Worm (Caenorhabditis elegans) whole organism, L2 larva: ENCODE measurements around the gene ptr-3.

Experiments
- C34F6.9 ChIP-seq: fragments of 150-350 bp; optimal IDR thresholded peaks from 2 replicates; lab custom pipeline; 2014; ENCODE audit warnings: missing biosample characterization, missing genetic modification characterization
- Y55F3AM.14 ChIP-seq: fragments of 200-800 bp; sonication (Bioruptor generic); optimal IDR thresholded peaks from 2 replicates; lab custom pipeline; 2018; ENCODE audit warnings: mild to moderate bottlenecking, missing genetic modification characterization, missing compliant biosample characterization
- ZK546.5 ChIP-seq: sonication (generic microtip); optimal IDR thresholded peaks from 2 replicates; lab custom pipeline; 2017; ENCODE audit warnings: missing biosample characterization, missing genetic modification characterization
- aly-2 ChIP-seq: fragments of 150-350 bp; optimal IDR thresholded peaks from 2 replicates; lab custom pipeline; 2014; ENCODE audit warnings: missing biosample characterization, missing genetic modification characterization
- ama-1 ChIP-seq: fragments of 150-350 bp; optimal IDR thresholded peaks from 2 replicates; lab custom pipeline; 2018; ENCODE audit warnings: inconsistent platforms
- blmp-1 ChIP-seq: sonication (generic microtip); optimal IDR thresholded peaks from 2 replicates; lab custom pipeline; 2017; ENCODE audit warnings: missing genetic modification characterization, mild to moderate bottlenecking, missing compliant biosample characterization, antibody characterized with exemption, moderate library complexity; ENCODE audit not compliant: insufficient read depth
- ceh-82 ChIP-seq: fragments of 150-350 bp; optimal IDR thresholded peaks from 2 replicates; lab custom pipeline; 2014; ENCODE audit warnings: missing biosample characterization, missing genetic modification characterization
- dmd-4 ChIP-seq: sonication (generic microtip); optimal IDR thresholded peaks from 2 replicates; lab custom pipeline; 2017; ENCODE audit warnings: missing biosample characterization, missing genetic modification characterization
- egl-27 ChIP-seq: sonication (generic microtip); optimal IDR thresholded peaks from 3 replicates; lab custom pipeline; 2017; ENCODE audit warnings: missing biosample characterization, missing genetic modification reagents, missing genetic modification characterization
- elt-3 ChIP-seq: sonication (generic microtip); optimal IDR thresholded peaks from 2 replicates; lab custom pipeline; 2017; ENCODE audit warnings: missing biosample characterization, missing genetic modification characterization
- fos-1 ChIP-seq: fragments of 150-350 bp; optimal IDR thresholded peaks from 2 replicates; lab custom pipeline; 2014; ENCODE audit warnings: missing biosample characterization, missing genetic modification characterization
- gmeb-1 ChIP-seq: fragments of 150-350 bp; optimal IDR thresholded peaks from 2 replicates; lab custom pipeline; 2014; ENCODE audit warnings: missing biosample characterization, missing genetic modification characterization
- lin-13 ChIP-seq: fragments of 150-350 bp; optimal IDR thresholded peaks from 2 replicates; lab custom pipeline; 2014; ENCODE audit warnings: missing biosample characterization, missing genetic modification reagents, missing genetic modification characterization
- lin-39 ChIP-seq: fragments of 150-350 bp; optimal IDR thresholded peaks from 2 replicates; lab custom pipeline; 2014; ENCODE audit warnings: missing biosample characterization, missing genetic modification reagents, missing genetic modification characterization
- lsy-2 ChIP-seq, 2 experiments: fragments of 150-350 bp in 1 of 2; sonication (generic microtip) in 1 of 2; optimal IDR thresholded peaks; 2 replicates each; lab custom pipeline; 2014 to 2017; ENCODE audit warnings: missing biosample characterization in 2 of 2, missing genetic modification characterization in 2 of 2
- mab-5 ChIP-seq: fragments of 150-350 bp; optimal IDR thresholded peaks from 2 replicates; lab custom pipeline; 2014; ENCODE audit warnings: missing biosample characterization, missing genetic modification characterization
- mbf-1 ChIP-seq: sonication (generic microtip); optimal IDR thresholded peaks from 2 replicates; lab custom pipeline; 2017; ENCODE audit warnings: missing biosample characterization, missing genetic modification characterization
- mdl-1 ChIP-seq, 2 experiments: fragments of 150-350 bp in 1 of 2; sonication (generic microtip) in 1 of 2; optimal IDR thresholded peaks; 2 replicates each; lab custom pipeline; 2017; ENCODE audit warnings: missing biosample characterization in 2 of 2, missing genetic modification characterization in 2 of 2
- nhr-10 ChIP-seq: sonication (generic microtip); optimal IDR thresholded peaks from 2 replicates; lab custom pipeline; 2017; ENCODE audit warnings: missing biosample characterization, missing genetic modification characterization
- nhr-129 ChIP-seq: fragments of 150-350 bp; optimal IDR thresholded peaks from 2 replicates; lab custom pipeline; 2014; ENCODE audit warnings: missing biosample characterization, missing genetic modification characterization
- nhr-237 ChIP-seq: fragments of 150-350 bp; optimal IDR thresholded peaks from 2 replicates; lab custom pipeline; 2014; ENCODE audit warnings: missing biosample characterization, missing genetic modification characterization
- nhr-25 ChIP-seq: fragments of 150-350 bp; sonication (generic microtip); optimal IDR thresholded peaks from 3 replicates; lab custom pipeline; 2014; ENCODE audit warnings: missing biosample characterization, missing genetic modification characterization
- nhr-6 ChIP-seq: fragments of 150-350 bp; optimal IDR thresholded peaks from 2 replicates; lab custom pipeline; 2014; ENCODE audit warnings: missing biosample characterization, missing genetic modification characterization
- nhr-77 ChIP-seq: fragments of 150-350 bp; optimal IDR thresholded peaks from 2 replicates; lab custom pipeline; 2014; ENCODE audit warnings: missing biosample characterization, missing genetic modification characterization
- peb-1 ChIP-seq: fragments of 150-350 bp; optimal IDR thresholded peaks from 2 replicates; lab custom pipeline; 2014; ENCODE audit warnings: missing biosample characterization, missing genetic modification characterization
- sem-4 ChIP-seq: fragments of 150-350 bp; optimal IDR thresholded peaks from 2 replicates; lab custom pipeline; 2014; ENCODE audit warnings: missing biosample characterization, missing genetic modification reagents, missing genetic modification characterization
- skn-1 ChIP-seq: sonication (generic microtip); optimal IDR thresholded peaks from 2 replicates; lab custom pipeline; 2017; ENCODE audit warnings: missing biosample characterization, missing genetic modification characterization
- sma-3 ChIP-seq: sonication (generic microtip); optimal IDR thresholded peaks from 2 replicates; lab custom pipeline; 2016; ENCODE audit warnings: missing genetic modification reagents, missing genetic modification characterization, missing compliant biosample characterization
- sma-9 ChIP-seq, 2 experiments: fragments of 150-350 bp in 1 of 2; sonication (generic microtip) in 1 of 2; optimal IDR thresholded peaks; 2 replicates each; lab custom pipeline; 2014 to 2016; ENCODE audit warnings: missing genetic modification characterization in 2 of 2, mild to moderate bottlenecking in 1 of 2, missing biosample characterization in 1 of 2, missing compliant biosample characterization in 1 of 2, missing genetic modification reagents in 1 of 2, moderate library complexity in 1 of 2
- snpc-4 ChIP-seq: fragments of 150-350 bp; optimal IDR thresholded peaks from 2 replicates; lab custom pipeline; 2014; ENCODE audit warnings: missing biosample characterization, missing genetic modification characterization
- unc-39 ChIP-seq: fragments of 150-350 bp; optimal IDR thresholded peaks from 2 replicates; lab custom pipeline; 2014; ENCODE audit warnings: missing biosample characterization, missing genetic modification characterization
- unc-62 ChIP-seq: fragments of 150-350 bp; optimal IDR thresholded peaks from 2 replicates; lab custom pipeline; 2014; ENCODE audit warnings: missing biosample characterization, missing genetic modification reagents, missing genetic modification characterization
- ztf-1 ChIP-seq: fragments of 200-800 bp; sonication (Bioruptor generic); conservative IDR thresholded peaks from 2 replicates; pipeline ENCODE4 v1.3.6; 2022; ENCODE audit warnings: missing genetic modification characterization, missing compliant biosample characterization
- ztf-11 ChIP-seq: sonication (generic microtip); optimal IDR thresholded peaks from 2 replicates; lab custom pipeline; 2017; ENCODE audit warnings: missing biosample characterization, missing genetic modification characterization
- ztf-4 ChIP-seq: fragments of 150-350 bp; optimal IDR thresholded peaks from 2 replicates; lab custom pipeline; 2014; ENCODE audit warnings: missing biosample characterization, missing genetic modification characterization

The ptr-3 gene

ce11 chrII:379935-380334, 12.6 kb upstream of the ptr-3 start, which contains the start of gene C03H5.7:
Gene C03H5.7 (plus strand): TSS chrII:380235.
- TF ChIP-seq lsy-2 (tag; optimal IDR thresholded peaks at IDR 0.05; lab: Kevin White, UChicago) (no peak), aly-2 (no peak), mdl-1 (tag; optimal IDR thresholded peaks at IDR 0.05; lab: Kevin White, UChicago) (no peak), nhr-10 (tag; lab: Kevin White, UChicago) (no peak), ztf-1 (GFP tag; lab: Robert Waterston, UW) (no peak), sma-3 (GFP tag; lab: Kevin White, UChicago) (no peak), ama-1 (lab: Kevin White, UChicago) (no peak), blmp-1 (tag; lab: Kevin White, UChicago) (no peak), elt-3 (tag; lab: Kevin White, UChicago) (no peak), unc-39 (tag; lab: Kevin White, UChicago) (no peak), mab-5 (no peak), lin-39 (tag; lab: Kevin White, UChicago) (no peak)

ce11 chrII:378351-378750, 11.0 kb upstream of the ptr-3 start, which contains the start of gene C03H5.9:
Gene C03H5.9 (plus strand): TSS chrII:378651.
- no peak for TF ChIP-seq fos-1 (tag; lab: Kevin White, UChicago)
- no peak for TF ChIP-seq ztf-11 (tag; lab: Kevin White, UChicago)
- TF ChIP-seq ceh-82 (tag; lab: Kevin White, UChicago) = no peak
- TF ChIP-seq C34F6.9 (tag; lab: Kevin White, UChicago) = no peak
- no peak for TF ChIP-seq ztf-1 (GFP tag; lab: Robert Waterston, UW)
- no peak for TF ChIP-seq dmd-4 (tag; lab: Kevin White, UChicago)
- TF ChIP-seq nhr-6 (tag; lab: Kevin White, UChicago) = no peak
- TF ChIP-seq nhr-129 (tag; lab: Kevin White, UChicago) = no peak
- no peak for TF ChIP-seq lin-13 (GFP tag; lab: Kevin White, UChicago)
- no peak for TF ChIP-seq ztf-4 (tag; lab: Kevin White, UChicago)
- no peak for TF ChIP-seq nhr-25
- TF ChIP-seq Y55F3AM.14 (GFP tag; lab: Kevin White, UChicago) = no peak
- TF ChIP-seq nhr-10 (tag; lab: Kevin White, UChicago) = no peak
- TF ChIP-seq mbf-1 = no peak
- TF ChIP-seq elt-3 (tag; lab: Kevin White, UChicago) = no peak
- TF ChIP-seq egl-27 (tag; lab: Kevin White, UChicago) = no peak

- no peak for TF ChIP-seq lsy-2 (tag; optimal IDR thresholded peaks at IDR 0.05; lab: Kevin White, UChicago)
- no peak for TF ChIP-seq Y55F3AM.14 (GFP tag; lab: Kevin White, UChicago)
- TF ChIP-seq sma-9 (GFP tag; optimal IDR thresholded peaks at IDR 0.05; lab: Kevin White, UChicago) = no peak
- no peak for TF ChIP-seq sma-9 (tag; optimal IDR thresholded peaks at IDR 0.05; lab: Kevin White, UChicago)
- TF ChIP-seq skn-1 (tag; lab: Kevin White, UChicago) = no peak
- no peak for TF ChIP-seq nhr-25
- TF ChIP-seq ztf-11 (tag; lab: Kevin White, UChicago) = no peak
- no peak for TF ChIP-seq ztf-1 (GFP tag; lab: Robert Waterston, UW)
- no peak for TF ChIP-seq aly-2
- TF ChIP-seq nhr-77 (tag; lab: Kevin White, UChicago) = no peak
- no peak for TF ChIP-seq gmeb-1 (tag; lab: Kevin White, UChicago)
Measured at ce11 chrII:374950-375349, 7.6 kb upstream of the ptr-3 start, which contains the start of gene C03H5.4. Gene C03H5.4 (plus strand): TSS chrII:375250.

- no peak for TF ChIP-seq elt-3 (tag; lab: Kevin White, UChicago)
- no peak for TF ChIP-seq sma-3 (GFP tag; lab: Kevin White, UChicago)
- TF ChIP-seq lsy-2 (tag; optimal IDR thresholded peaks at IDR 0.05; lab: Kevin White, UChicago) = no peak
- no peak for TF ChIP-seq ceh-82 (tag; lab: Kevin White, UChicago)
- no peak for TF ChIP-seq unc-62 (GFP tag; lab: Kevin White, UChicago)
- no peak for TF ChIP-seq sma-9 (GFP tag; optimal IDR thresholded peaks at IDR 0.05; lab: Kevin White, UChicago)
- no peak for TF ChIP-seq sma-9 (tag; optimal IDR thresholded peaks at IDR 0.05; lab: Kevin White, UChicago)
- TF ChIP-seq ZK546.5 (tag; lab: Kevin White, UChicago) = no peak
- no peak for TF ChIP-seq snpc-4 (tag; lab: Kevin White, UChicago)
- no peak for TF ChIP-seq peb-1
- TF ChIP-seq mab-5 = no peak
- TF ChIP-seq unc-39 (tag; lab: Kevin White, UChicago) = no peak
- no peak for TF ChIP-seq sem-4 (tag; lab: Kevin White, UChicago)
- no peak for TF ChIP-seq C34F6.9 (tag; lab: Kevin White, UChicago)
- TF ChIP-seq fos-1 (tag; lab: Kevin White, UChicago) = no peak
- no peak for TF ChIP-seq mdl-1 (tag; optimal IDR thresholded peaks at IDR 0.05; lab: Kevin White, UChicago)
- TF ChIP-seq nhr-237 (tag; lab: Kevin White, UChicago) = no peak
Measured at ce11 chrII:372235-372634, 4.9 kb upstream of the ptr-3 start.
